Worm (Caenorhabditis elegans): ENCODE measurements around the gene ZK945.6.

- TF ChIP-seq him-1 (tag; optimal IDR thresholded peaks at IDR 0.05) (no peak), F22D6.2 (tag; optimal IDR thresholded peaks at IDR 0.05) (no peak), hlh-12 (tag; optimal IDR thresholded peaks at IDR 0.05) (no peak), unc-62 (GFP tag; optimal IDR thresholded peaks at IDR 0.05) (no peak), lsl-1 (GFP tag; optimal IDR thresholded peaks at IDR 0.05) (no peak), lin-35 (GFP tag; optimal IDR thresholded peaks at IDR 0.05) (no peak), nhr-90 (tag; optimal IDR thresholded peaks at IDR 0.05) (no peak), C06A6.2 (GFP tag; conservative IDR thresholded peaks at IDR 0.05) (no peak), F55B11.4 (tag; optimal IDR thresholded peaks at IDR 0.05; ENCODE audit: borderline replicate concordance, insufficient read depth) (no peak), let-526 (GFP tag; IDR thresholded peaks at IDR 0.05) (no peak)
Observed at ce11 chrII:10093120-10093519, 13.7 kb downstream of the ZK945.6 start.

All from whole organism, young adult.